Worm (Caenorhabditis elegans): ENCODE results near the gene ger-1.

- TF ChIP-seq T07F8.4 (tag; optimal IDR thresholded peaks at IDR 0.05) (no peak), dpff-1 (tag; optimal IDR thresholded peaks at IDR 0.05) (no peak), madf-8 (GFP tag; conservative IDR thresholded peaks at IDR 0.05) (no peak), nfya-1 (tag; optimal IDR thresholded peaks at IDR 0.05; ENCODE audit: borderline replicate concordance, insufficient read depth) (no peak), snpc-4 (GFP tag; optimal IDR thresholded peaks at IDR 0.05) (no peak), snpc-4 (tag; optimal IDR thresholded peaks at IDR 0.05) (no peak), dpl-1 (GFP tag; optimal IDR thresholded peaks at IDR 0.05) (no peak), nhr-179 (tag; optimal IDR thresholded peaks at IDR 0.05) (no peak), nhr-90 (tag; optimal IDR thresholded peaks at IDR 0.05) (no peak), F57C9.4 (tag; optimal IDR thresholded peaks at IDR 0.05) (no peak)
Observed at ce11 chrIII:7025839-7026238, 41.4 kb downstream of the ger-1 start.

Data from whole organism, young adult.